Fruit fly (Drosophila melanogaster) whole organism, wandering third instar larva: Measurements from ENCODE around the gene CG43448.

ENCODE experiments used
- GATAd ChIP-seq: sonication (Bioruptor generic); optimal IDR thresholded peaks from 2 replicates; lab custom pipeline; 2016; ENCODE audit warnings: missing biosample characterization, missing genetic modification characterization
- Mio ChIP-seq: sonication (Bioruptor generic); optimal IDR thresholded peaks from 2 replicates; lab custom pipeline; 2016; ENCODE audit warnings: missing biosample characterization, missing genetic modification characterization
- Myc ChIP-seq: fragments of >200 bp; optimal IDR thresholded peaks from 2 replicates; lab custom pipeline; 2017
- N ChIP-seq: fragments of >200 bp; optimal IDR thresholded peaks from 2 replicates; lab custom pipeline; 2018; ENCODE audit warnings: missing biosample characterization, missing external identifiers, missing genetic modification characterization
- OdsH ChIP-seq: fragments of 200-800 bp; sonication (Bioruptor generic); optimal IDR thresholded peaks from 2 replicates; lab custom pipeline; 2016; ENCODE audit warnings: missing biosample characterization, mild to moderate bottlenecking, missing genetic modification characterization
- brk ChIP-seq: fragments of 200-800 bp; sonication (Bioruptor generic); optimal IDR thresholded peaks from 2 replicates; lab custom pipeline; 2016; ENCODE audit warnings: missing biosample characterization, mild to moderate bottlenecking, missing genetic modification characterization
- fru ChIP-seq: fragments of 200-800 bp; sonication (Bioruptor generic); optimal IDR thresholded peaks from 3 replicates; lab custom pipeline; 2016; ENCODE audit warnings: missing biosample characterization, mild to moderate bottlenecking, missing genetic modification characterization
- h ChIP-seq: fragments of 200-800 bp; sonication (Bioruptor generic); optimal IDR thresholded peaks from 3 replicates; lab custom pipeline; 2016; ENCODE audit warnings: missing biosample characterization, mild to moderate bottlenecking, missing genetic modification characterization
- pan ChIP-seq: fragments of >200 bp; optimal IDR thresholded peaks from 2 replicates; lab custom pipeline; 2017
- usp ChIP-seq: fragments of >200 bp; optimal IDR thresholded peaks from 2 replicates; lab custom pipeline; 2017; ENCODE audit warnings: missing biosample characterization, missing genetic modification characterization

- TF ChIP-seq fru (GFP tag; lab: Kevin White, UChicago): peak; percentile 85
- no peak for TF ChIP-seq N (GFP tag; lab: Kevin White, UChicago)
- TF ChIP-seq Mio (GFP tag; lab: Kevin White, UChicago): peak; percentile 11
- no peak for TF ChIP-seq pan (lab: Kevin White, UChicago)
- no peak for TF ChIP-seq Myc
- peak; percentile 84 for TF ChIP-seq OdsH (GFP tag; lab: Kevin White, UChicago)
- TF ChIP-seq h (GFP tag; lab: Kevin White, UChicago): peak; percentile 89
- peak; percentile 52 for TF ChIP-seq GATAd (GFP tag; lab: Kevin White, UChicago)
- no peak for TF ChIP-seq usp (GFP tag; lab: Kevin White, UChicago)
- TF ChIP-seq brk (GFP tag; lab: Kevin White, UChicago): peak; percentile 47
These were observed 47.6 kb upstream of the CG43448 start for dm6 chr3R:30284989-30285670.
